Worm (Caenorhabditis elegans) whole organism, mixed stage, embryonic: Measurements from ENCODE around the gene Y11D7A.10.

Experiments
- ceh-83 ChIP-seq: fragments of 200-800 bp; sonication (Bioruptor generic); optimal IDR thresholded peaks from 2 replicates; lab custom pipeline; 2018; ENCODE audit warnings: mild to moderate bottlenecking, missing genetic modification characterization, missing compliant biosample characterization
- lsy-2 ChIP-seq: fragments of 150-350 bp; optimal IDR thresholded peaks from 2 replicates; lab custom pipeline; 2014; ENCODE audit warnings: missing biosample characterization, missing genetic modification characterization
- nhr-2 ChIP-seq: fragments of 150-350 bp; optimal IDR thresholded peaks from 2 replicates; lab custom pipeline; 2014; ENCODE audit warnings: missing biosample characterization, missing genetic modification characterization
- pha-4 ChIP-seq: fragments of 150-350 bp; optimal IDR thresholded peaks from 2 replicates; lab custom pipeline; 2018; ENCODE audit warnings: missing biosample characterization, missing genetic modification reagents, missing genetic modification characterization
- snpc-4 ChIP-seq: fragments of 150-350 bp; optimal IDR thresholded peaks from 2 replicates; lab custom pipeline; 2014; ENCODE audit warnings: missing biosample characterization, missing genetic modification characterization
- unc-120 ChIP-seq: sonication (generic microtip); optimal IDR thresholded peaks from 2 replicates; lab custom pipeline; 2017; ENCODE audit warnings: missing genetic modification characterization, missing compliant biosample characterization; ENCODE audit not compliant: poor library complexity, severe bottlenecking
- unc-39 ChIP-seq: fragments of 150-350 bp; optimal IDR thresholded peaks from 2 replicates; lab custom pipeline; 2014; ENCODE audit warnings: missing biosample characterization, missing genetic modification characterization
- unc-62 ChIP-seq: fragments of 150-350 bp; optimal IDR thresholded peaks from 2 replicates; lab custom pipeline; 2014; ENCODE audit warnings: missing biosample characterization, missing genetic modification reagents, missing genetic modification characterization

ce11 chrIV:9239151-9239550 lies 20.4 kb downstream of the Y11D7A.10 start:
- TF ChIP-seq ceh-83 (no peak), unc-120 (tag; lab: Kevin White, UChicago) (no peak), pha-4 (tag; lab: Kevin White, UChicago) (no peak), snpc-4 (tag; lab: Kevin White, UChicago) (no peak), unc-62 (no peak), nhr-2 (tag; lab: Kevin White, UChicago) (no peak), lsy-2 (tag; lab: Kevin White, UChicago) (no peak), unc-39 (tag; lab: Kevin White, UChicago) (no peak)
